Fruit fly (Drosophila melanogaster) whole organism, wandering third instar larva: ENCODE results near the gene CG43052.

Source experiments
- Abd-B ChIP-seq: fragments of >200 bp; optimal IDR thresholded peaks from 2 replicates; lab custom pipeline; 2017; ENCODE audit warnings: missing biosample characterization, missing genetic modification characterization
- CG32264 ChIP-seq: fragments of 200-800 bp; sonication (Bioruptor generic); optimal IDR thresholded peaks from 2 replicates; lab custom pipeline; 2016; ENCODE audit warnings: missing biosample characterization, missing genetic modification characterization
- CG9705 ChIP-seq: fragments of 200-800 bp; sonication (Bioruptor generic); optimal IDR thresholded peaks from 2 replicates; lab custom pipeline; 2018; ENCODE audit warnings: missing biosample characterization, mild to moderate bottlenecking, missing genetic modification characterization
- CrebA ChIP-seq: fragments of 200-800 bp; sonication (Bioruptor generic); optimal IDR thresholded peaks from 2 replicates; lab custom pipeline; 2016; ENCODE audit warnings: missing biosample characterization, mild to moderate bottlenecking, missing genetic modification characterization, borderline replicate concordance
- Dfd ChIP-seq: fragments of >200 bp; optimal IDR thresholded peaks from 2 replicates; lab custom pipeline; 2017; ENCODE audit warnings: missing biosample characterization, missing genetic modification characterization
- Dif ChIP-seq: fragments of 200-275, 200-300 bp; sonication (Bioruptor generic); optimal IDR thresholded peaks from 2 replicates; lab custom pipeline; 2018; ENCODE audit warnings: missing biosample characterization, missing genetic modification characterization; ENCODE audit not compliant: partially characterized antibody
- GATAd ChIP-seq: sonication (Bioruptor generic); optimal IDR thresholded peaks from 2 replicates; lab custom pipeline; 2016; ENCODE audit warnings: missing biosample characterization, missing genetic modification characterization
- HLH106 ChIP-seq: fragments of 200-800 bp; optimal IDR thresholded peaks from 3 replicates; lab custom pipeline; 2019; ENCODE audit warnings: missing biosample characterization, mild to moderate bottlenecking, missing genetic modification characterization, moderate library complexity
- Hnf4 ChIP-seq: fragments of 200-800 bp; sonication (Bioruptor generic); optimal IDR thresholded peaks from 2 replicates; lab custom pipeline; 2016; ENCODE audit warnings: missing biosample characterization, mild to moderate bottlenecking, missing genetic modification characterization
- Hr83 ChIP-seq: fragments of 200-300 bp; sonication (Bioruptor generic); optimal IDR thresholded peaks from 2 replicates; lab custom pipeline; 2016; ENCODE audit warnings: missing biosample characterization, mild to moderate bottlenecking, missing genetic modification characterization, moderate library complexity; ENCODE audit not compliant: poor library complexity, severe bottlenecking
- Jra ChIP-seq: sonication (Bioruptor generic); optimal IDR thresholded peaks from 2 replicates; lab custom pipeline; 2016; ENCODE audit warnings: missing biosample characterization, missing genetic modification characterization
- Mio ChIP-seq: sonication (Bioruptor generic); optimal IDR thresholded peaks from 2 replicates; lab custom pipeline; 2016; ENCODE audit warnings: missing biosample characterization, missing genetic modification characterization
- Myc ChIP-seq: fragments of >200 bp; optimal IDR thresholded peaks from 2 replicates; lab custom pipeline; 2017
- N ChIP-seq: fragments of >200 bp; optimal IDR thresholded peaks from 2 replicates; lab custom pipeline; 2018; ENCODE audit warnings: missing biosample characterization, missing external identifiers, missing genetic modification characterization
- OdsH ChIP-seq: fragments of 200-800 bp; sonication (Bioruptor generic); optimal IDR thresholded peaks from 2 replicates; lab custom pipeline; 2016; ENCODE audit warnings: missing biosample characterization, mild to moderate bottlenecking, missing genetic modification characterization
- Rel ChIP-seq, 2 experiments: fragments of 200-800 bp; sonication (Bioruptor generic) in 1 of 2; optimal IDR thresholded peaks; 2 replicates in 1 of 2; 3 replicates in 1 of 2; lab custom pipeline; 2016 to 2019; ENCODE audit warnings: mild to moderate bottlenecking in 2 of 2, missing biosample characterization in 2 of 2, missing genetic modification characterization in 2 of 2, moderate library complexity in 1 of 2
- Sp1 ChIP-seq: fragments of 200-800 bp; sonication (Bioruptor generic); optimal IDR thresholded peaks from 3 replicates; lab custom pipeline; 2019; ENCODE audit warnings: missing biosample characterization, mild to moderate bottlenecking, missing genetic modification characterization, moderate library complexity
- Vsx2 ChIP-seq: fragments of 200-300, 225-300 bp; sonication (Bioruptor generic); optimal IDR thresholded peaks from 2 replicates; lab custom pipeline; 2018; ENCODE audit warnings: missing biosample characterization, missing genetic modification characterization; ENCODE audit not compliant: partially characterized antibody
- br ChIP-seq: fragments of 200-800 bp; sonication (Bioruptor generic); optimal IDR thresholded peaks from 2 replicates; lab custom pipeline; 2016; ENCODE audit warnings: missing biosample characterization, missing genetic modification characterization
- brk ChIP-seq: fragments of 200-800 bp; sonication (Bioruptor generic); optimal IDR thresholded peaks from 2 replicates; lab custom pipeline; 2016; ENCODE audit warnings: missing biosample characterization, mild to moderate bottlenecking, missing genetic modification characterization
- dl ChIP-seq, 2 experiments: fragments of 175-275, 200-275 bp in 1 of 2; fragments of 200-275 bp in 1 of 2; sonication (Bioruptor generic); optimal IDR thresholded peaks; lab custom pipeline; 2018; ENCODE audit warnings: mild to moderate bottlenecking in 2 of 2, missing biosample characterization in 2 of 2, missing genetic modification characterization in 2 of 2, moderate library complexity in 2 of 2; ENCODE audit not compliant: partially characterized antibody in 2 of 2, insufficient read depth in 1 of 2
- dmrt93B ChIP-seq: fragments of 200-800 bp; sonication (Bioruptor generic); optimal IDR thresholded peaks from 2 replicates; lab custom pipeline; 2018; ENCODE audit warnings: missing biosample characterization, mild to moderate bottlenecking, missing genetic modification characterization
- dsf ChIP-seq: sonication (Bioruptor generic); optimal IDR thresholded peaks from 2 replicates; lab custom pipeline; 2016; ENCODE audit warnings: missing biosample characterization, missing genetic modification characterization, borderline replicate concordance
- ey ChIP-seq: fragments of 200-800 bp; sonication (Bioruptor generic); optimal IDR thresholded peaks from 2 replicates; lab custom pipeline; 2016; ENCODE audit warnings: missing biosample characterization, missing genetic modification characterization
- foxo ChIP-seq, 2 experiments: fragments of 200-800 bp; sonication (Bioruptor generic); optimal IDR thresholded peaks; 2 replicates in 1 of 2; 3 replicates in 1 of 2; lab custom pipeline; 2016 to 2017; ENCODE audit warnings: missing biosample characterization in 2 of 2, missing genetic modification characterization in 2 of 2
- fru ChIP-seq: fragments of 200-800 bp; sonication (Bioruptor generic); optimal IDR thresholded peaks from 3 replicates; lab custom pipeline; 2016; ENCODE audit warnings: missing biosample characterization, mild to moderate bottlenecking, missing genetic modification characterization
- h ChIP-seq: fragments of 200-800 bp; sonication (Bioruptor generic); optimal IDR thresholded peaks from 3 replicates; lab custom pipeline; 2016; ENCODE audit warnings: missing biosample characterization, mild to moderate bottlenecking, missing genetic modification characterization
- jim ChIP-seq: fragments of 175-275, 200-325 bp; sonication (Bioruptor generic); optimal IDR thresholded peaks from 2 replicates; lab custom pipeline; 2016; ENCODE audit warnings: missing biosample characterization, mild to moderate bottlenecking, missing genetic modification characterization
- lola ChIP-seq: fragments of >200 bp; optimal IDR thresholded peaks from 2 replicates; lab custom pipeline; 2017; ENCODE audit warnings: missing biosample characterization, missing genetic modification characterization
- pan ChIP-seq: fragments of >200 bp; optimal IDR thresholded peaks from 2 replicates; lab custom pipeline; 2017
- psq ChIP-seq: fragments of 200-800 bp; sonication (Bioruptor generic); optimal IDR thresholded peaks from 3 replicates; lab custom pipeline; 2017; ENCODE audit warnings: missing biosample characterization, mild to moderate bottlenecking, missing genetic modification characterization, moderate library complexity
- rgr ChIP-seq: fragments of 200-800 bp; sonication (Bioruptor generic); optimal IDR thresholded peaks from 3 replicates; lab custom pipeline; 2016; ENCODE audit warnings: missing biosample characterization, mild to moderate bottlenecking, missing genetic modification characterization
- sage ChIP-seq: fragments of 200-800 bp; sonication (Bioruptor generic); optimal IDR thresholded peaks from 2 replicates; lab custom pipeline; 2016; ENCODE audit warnings: missing biosample characterization, mild to moderate bottlenecking, missing genetic modification characterization
- sv ChIP-seq: fragments of 200-800 bp; sonication (Bioruptor generic); optimal IDR thresholded peaks from 3 replicates; lab custom pipeline; 2016; ENCODE audit warnings: missing biosample characterization, missing genetic modification characterization
- tai ChIP-seq: sonication (Bioruptor generic); optimal IDR thresholded peaks from 2 replicates; lab custom pipeline; 2016; ENCODE audit warnings: missing biosample characterization, missing genetic modification characterization
- usp ChIP-seq: fragments of >200 bp; optimal IDR thresholded peaks from 2 replicates; lab custom pipeline; 2017; ENCODE audit warnings: missing biosample characterization, missing genetic modification characterization
- woc ChIP-seq: sonication (Bioruptor generic); optimal IDR thresholded peaks from 2 replicates; lab custom pipeline; 2016; ENCODE audit warnings: missing biosample characterization, mild to moderate bottlenecking, missing genetic modification characterization

Gene CG43052

DNA sequence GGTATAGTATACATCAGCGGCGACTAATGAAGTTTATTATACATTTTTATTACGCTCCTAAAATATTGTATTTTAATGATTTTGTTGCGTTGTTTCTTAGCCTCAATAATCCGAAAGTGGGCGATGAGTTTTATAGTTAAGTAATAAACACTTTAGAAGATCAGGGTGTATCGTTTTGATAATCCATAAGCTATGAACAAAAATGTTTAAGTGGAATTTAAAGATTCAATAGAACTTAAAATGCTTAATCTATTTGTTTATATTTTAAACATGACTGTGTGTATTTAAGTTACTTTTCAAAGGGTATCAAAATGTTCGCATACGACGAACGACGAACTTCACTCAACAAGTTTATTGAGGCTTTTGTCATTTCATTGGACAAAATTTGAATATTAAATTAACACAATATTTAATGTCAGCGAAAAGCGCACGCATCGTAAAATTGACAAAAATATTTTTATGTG lies 20.4 kb downstream of the CG43052 start:
- TF ChIP-seq fru (GFP tag; lab: Kevin White, UChicago) (peak; percentile 27), sage (GFP tag; lab: Kevin White, UChicago) (no peak), Sp1 (GFP tag; lab: Kevin White, UChicago) (no peak), dsf (GFP tag; lab: Kevin White, UChicago) (no peak), dmrt93B (GFP tag; lab: Kevin White, UChicago) (no peak), dl (GFP tag; optimal IDR thresholded peaks at IDR 0.05; lab: Kevin White, UChicago; ENCODE audit: insufficient read depth in 1 of 2, partially characterized antibody in 2 of 2) (no peak), lola (no peak), ey (GFP tag; lab: Kevin White, UChicago) (no peak), rgr (GFP tag; lab: Kevin White, UChicago) (no peak), Hr83 (GFP tag; lab: Kevin White, UChicago) (no peak), HLH106 (tag; lab: Kevin White, UChicago) (no peak), Rel (GFP tag; optimal IDR thresholded peaks at IDR 0.05; lab: Kevin White, UChicago) (no peak), Rel (tag; optimal IDR thresholded peaks at IDR 0.05; lab: Kevin White, UChicago) (no peak), woc (GFP tag; lab: Kevin White, UChicago) (no peak), CG32264 (GFP tag; lab: Kevin White, UChicago) (no peak), Mio (no peak), tai (GFP tag; lab: Kevin White, UChicago) (peak; percentile 19), psq (GFP tag; lab: Kevin White, UChicago) (peak; percentile 8), h (GFP tag; lab: Kevin White, UChicago) (no peak), Abd-B (GFP tag; lab: Kevin White, UChicago) (no peak), GATAd (GFP tag; lab: Kevin White, UChicago) (no peak), Jra (no peak), Vsx2 (GFP tag; lab: Kevin White, UChicago) (no peak), jim (no peak), foxo (GFP tag; optimal IDR thresholded peaks at IDR 0.05; lab: Kevin White, UChicago) (peak in 1 of 2 experiments; percentile 5), brk (GFP tag; lab: Kevin White, UChicago) (no peak), Dif (GFP tag; lab: Kevin White, UChicago) (no peak), br (GFP tag; lab: Kevin White, UChicago) (peak; percentile 18), OdsH (GFP tag; lab: Kevin White, UChicago) (no peak), Hnf4 (GFP tag; lab: Kevin White, UChicago) (peak; percentile 37), Myc (lab: Kevin White, UChicago) (no peak), CrebA (GFP tag; lab: Kevin White, UChicago) (no peak), Dfd (GFP tag; lab: Kevin White, UChicago) (no peak), pan (lab: Kevin White, UChicago) (no peak), usp (GFP tag; lab: Kevin White, UChicago) (no peak), sv (GFP tag; lab: Kevin White, UChicago) (no peak)
- TF ChIP-seq, all 38 proteins: peak for 6

- no peak for TF ChIP-seq CG9705 (GFP tag; lab: Kevin White, UChicago)
- TF ChIP-seq Hnf4 (GFP tag; lab: Kevin White, UChicago), result no peak
- TF ChIP-seq GATAd (GFP tag; lab: Kevin White, UChicago), result no peak
- TF ChIP-seq OdsH (GFP tag; lab: Kevin White, UChicago), result no peak
- TF ChIP-seq brk (GFP tag; lab: Kevin White, UChicago), result no peak
- TF ChIP-seq Dfd (GFP tag; lab: Kevin White, UChicago), result no peak
- TF ChIP-seq N (GFP tag; lab: Kevin White, UChicago), result no peak
- TF ChIP-seq, all 38 proteins: peak for 0
These were observed 21.4 kb downstream of the CG43052 start for dm6 chr2L:14373250-14373649.

DNA sequence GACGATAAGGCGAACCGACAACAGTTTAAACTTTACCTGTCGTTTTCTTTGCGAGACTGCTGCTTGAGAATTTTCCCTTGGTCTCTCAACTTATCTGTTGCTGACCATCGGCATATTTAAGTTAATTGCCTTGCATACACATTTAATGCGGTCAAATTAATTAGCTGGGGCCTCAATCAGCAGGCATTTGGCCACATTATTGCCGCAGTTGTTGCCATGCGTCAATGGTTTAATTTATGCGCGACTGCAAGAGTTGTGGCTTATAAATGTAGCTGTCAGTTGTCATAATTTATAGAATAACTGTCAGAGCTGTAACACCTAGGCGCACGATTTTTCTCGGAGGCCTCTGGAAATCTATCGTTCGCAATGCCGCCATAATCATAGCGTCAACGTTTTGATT lies 22.1 kb downstream of the CG43052 start:
- TF ChIP-seq Mio (no peak), ey (GFP tag; lab: Kevin White, UChicago) (no peak), Sp1 (GFP tag; lab: Kevin White, UChicago) (no peak), foxo (GFP tag; optimal IDR thresholded peaks at IDR 0.05; lab: Kevin White, UChicago) (no peak), Myc (lab: Kevin White, UChicago) (no peak), Rel (GFP tag; optimal IDR thresholded peaks at IDR 0.05; lab: Kevin White, UChicago) (no peak), Rel (tag; optimal IDR thresholded peaks at IDR 0.05; lab: Kevin White, UChicago) (no peak)
